Worm (Caenorhabditis elegans): ENCODE data around the gene K08D8.12.
"Not testable (repeated sequence)": the region's sequence is repeated elsewhere in the genome, so short reads cannot be mapped to it uniquely, and the experiment has no call there.

- not testable (repeated sequence) for TF ChIP-seq him-1, dao-5 (tag; optimal IDR thresholded peaks at IDR 0.05)
These were observed 18.0 kb upstream of the K08D8.12 start, which contains the start of gene ZK896.1 for ce11 chrIV:12875260-12875659.

All from whole organism, L4/young adult.